Worm (Caenorhabditis elegans) whole organism, L2 larva: ENCODE results near the gene C04G6.4.
A peak's percentile ranks its signal among the peaks of the same experiment; 100 is the strongest.

Source experiments
- C34F6.9 ChIP-seq: fragments of 150-350 bp; optimal IDR thresholded peaks from 2 replicates; lab custom pipeline; 2014; ENCODE audit warnings: missing biosample characterization, missing genetic modification characterization
- F13H6.1 ChIP-seq: sonication (generic microtip); optimal IDR thresholded peaks from 2 replicates; lab custom pipeline; 2016; ENCODE audit warnings: missing genetic modification characterization, missing compliant biosample characterization
- R02D3.7 ChIP-seq: fragments of 150-350 bp; optimal IDR thresholded peaks from 2 replicates; lab custom pipeline; 2014; ENCODE audit warnings: missing biosample characterization, missing genetic modification characterization
- Y55F3AM.14 ChIP-seq: fragments of 200-800 bp; sonication (Bioruptor generic); optimal IDR thresholded peaks from 2 replicates; lab custom pipeline; 2018; ENCODE audit warnings: mild to moderate bottlenecking, missing genetic modification characterization, missing compliant biosample characterization
- ZK546.5 ChIP-seq: sonication (generic microtip); optimal IDR thresholded peaks from 2 replicates; lab custom pipeline; 2017; ENCODE audit warnings: missing biosample characterization, missing genetic modification characterization
- alr-1 ChIP-seq: fragments of 150-350 bp; optimal IDR thresholded peaks from 2 replicates; lab custom pipeline; 2014; ENCODE audit warnings: missing biosample characterization, missing genetic modification characterization
- aly-2 ChIP-seq: fragments of 150-350 bp; optimal IDR thresholded peaks from 2 replicates; lab custom pipeline; 2014; ENCODE audit warnings: missing biosample characterization, missing genetic modification characterization
- ama-1 ChIP-seq: fragments of 150-350 bp; optimal IDR thresholded peaks from 2 replicates; lab custom pipeline; 2018; ENCODE audit warnings: inconsistent platforms
- blmp-1 ChIP-seq: sonication (generic microtip); optimal IDR thresholded peaks from 2 replicates; lab custom pipeline; 2017; ENCODE audit warnings: missing genetic modification characterization, mild to moderate bottlenecking, missing compliant biosample characterization, antibody characterized with exemption, moderate library complexity; ENCODE audit not compliant: insufficient read depth
- ceh-16 ChIP-seq: fragments of 150-350 bp; optimal IDR thresholded peaks from 2 replicates; lab custom pipeline; 2014; ENCODE audit warnings: missing biosample characterization, missing genetic modification characterization
- ceh-82 ChIP-seq: fragments of 150-350 bp; optimal IDR thresholded peaks from 2 replicates; lab custom pipeline; 2014; ENCODE audit warnings: missing biosample characterization, missing genetic modification characterization
- crh-2 ChIP-seq: sonication (generic microtip); optimal IDR thresholded peaks from 2 replicates; lab custom pipeline; 2017; ENCODE audit warnings: missing biosample characterization, missing genetic modification characterization
- dmd-4 ChIP-seq: sonication (generic microtip); optimal IDR thresholded peaks from 2 replicates; lab custom pipeline; 2017; ENCODE audit warnings: missing biosample characterization, missing genetic modification characterization
- egl-27 ChIP-seq: sonication (generic microtip); optimal IDR thresholded peaks from 3 replicates; lab custom pipeline; 2017; ENCODE audit warnings: missing biosample characterization, missing genetic modification reagents, missing genetic modification characterization
- elt-1 ChIP-seq: fragments of 150-350 bp; optimal IDR thresholded peaks from 2 replicates; lab custom pipeline; 2014; ENCODE audit warnings: missing biosample characterization, missing genetic modification characterization
- elt-3 ChIP-seq: sonication (generic microtip); optimal IDR thresholded peaks from 2 replicates; lab custom pipeline; 2017; ENCODE audit warnings: missing biosample characterization, missing genetic modification characterization
- fos-1 ChIP-seq: fragments of 150-350 bp; optimal IDR thresholded peaks from 2 replicates; lab custom pipeline; 2014; ENCODE audit warnings: missing biosample characterization, missing genetic modification characterization
- gmeb-1 ChIP-seq: fragments of 150-350 bp; optimal IDR thresholded peaks from 2 replicates; lab custom pipeline; 2014; ENCODE audit warnings: missing biosample characterization, missing genetic modification characterization
- lin-11 ChIP-seq: fragments of 150-350 bp; sonication (generic microtip); optimal IDR thresholded peaks from 2 replicates; lab custom pipeline; 2014; ENCODE audit warnings: missing biosample characterization, missing genetic modification characterization, inconsistent platforms, mixed read lengths
- lin-13 ChIP-seq: fragments of 150-350 bp; optimal IDR thresholded peaks from 2 replicates; lab custom pipeline; 2014; ENCODE audit warnings: missing biosample characterization, missing genetic modification reagents, missing genetic modification characterization
- lin-39 ChIP-seq: fragments of 150-350 bp; optimal IDR thresholded peaks from 2 replicates; lab custom pipeline; 2014; ENCODE audit warnings: missing biosample characterization, missing genetic modification reagents, missing genetic modification characterization
- lsy-2 ChIP-seq, 2 experiments: fragments of 150-350 bp in 1 of 2; sonication (generic microtip) in 1 of 2; optimal IDR thresholded peaks; 2 replicates each; lab custom pipeline; 2014 to 2017; ENCODE audit warnings: missing biosample characterization in 2 of 2, missing genetic modification characterization in 2 of 2
- mab-5 ChIP-seq: fragments of 150-350 bp; optimal IDR thresholded peaks from 2 replicates; lab custom pipeline; 2014; ENCODE audit warnings: missing biosample characterization, missing genetic modification characterization
- mbf-1 ChIP-seq: sonication (generic microtip); optimal IDR thresholded peaks from 2 replicates; lab custom pipeline; 2017; ENCODE audit warnings: missing biosample characterization, missing genetic modification characterization
- mdl-1 ChIP-seq, 2 experiments: fragments of 150-350 bp in 1 of 2; sonication (generic microtip) in 1 of 2; optimal IDR thresholded peaks; 2 replicates each; lab custom pipeline; 2017; ENCODE audit warnings: missing biosample characterization in 2 of 2, missing genetic modification characterization in 2 of 2
- nhr-10 ChIP-seq: sonication (generic microtip); optimal IDR thresholded peaks from 2 replicates; lab custom pipeline; 2017; ENCODE audit warnings: missing biosample characterization, missing genetic modification characterization
- nhr-11 ChIP-seq: fragments of 150-350 bp; optimal IDR thresholded peaks from 2 replicates; lab custom pipeline; 2014; ENCODE audit warnings: missing biosample characterization, missing genetic modification characterization
- nhr-12 ChIP-seq: fragments of 150-350 bp; optimal IDR thresholded peaks from 2 replicates; lab custom pipeline; 2014; ENCODE audit warnings: missing biosample characterization, missing genetic modification characterization
- nhr-129 ChIP-seq: fragments of 150-350 bp; optimal IDR thresholded peaks from 2 replicates; lab custom pipeline; 2014; ENCODE audit warnings: missing biosample characterization, missing genetic modification characterization
- nhr-21 ChIP-seq: fragments of 150-350 bp; optimal IDR thresholded peaks from 2 replicates; lab custom pipeline; 2014; ENCODE audit warnings: missing biosample characterization, missing genetic modification characterization
- nhr-23 ChIP-seq: fragments of 150-350 bp; optimal IDR thresholded peaks from 2 replicates; lab custom pipeline; 2014; ENCODE audit warnings: missing biosample characterization, missing genetic modification reagents, missing genetic modification characterization
- nhr-237 ChIP-seq: fragments of 150-350 bp; optimal IDR thresholded peaks from 2 replicates; lab custom pipeline; 2014; ENCODE audit warnings: missing biosample characterization, missing genetic modification characterization
- nhr-25 ChIP-seq: fragments of 150-350 bp; sonication (generic microtip); optimal IDR thresholded peaks from 3 replicates; lab custom pipeline; 2014; ENCODE audit warnings: missing biosample characterization, missing genetic modification characterization
- nhr-6 ChIP-seq: fragments of 150-350 bp; optimal IDR thresholded peaks from 2 replicates; lab custom pipeline; 2014; ENCODE audit warnings: missing biosample characterization, missing genetic modification characterization
- nhr-77 ChIP-seq: fragments of 150-350 bp; optimal IDR thresholded peaks from 2 replicates; lab custom pipeline; 2014; ENCODE audit warnings: missing biosample characterization, missing genetic modification characterization
- peb-1 ChIP-seq: fragments of 150-350 bp; optimal IDR thresholded peaks from 2 replicates; lab custom pipeline; 2014; ENCODE audit warnings: missing biosample characterization, missing genetic modification characterization
- sem-4 ChIP-seq: fragments of 150-350 bp; optimal IDR thresholded peaks from 2 replicates; lab custom pipeline; 2014; ENCODE audit warnings: missing biosample characterization, missing genetic modification reagents, missing genetic modification characterization
- skn-1 ChIP-seq: sonication (generic microtip); optimal IDR thresholded peaks from 2 replicates; lab custom pipeline; 2017; ENCODE audit warnings: missing biosample characterization, missing genetic modification characterization
- sma-3 ChIP-seq: sonication (generic microtip); optimal IDR thresholded peaks from 2 replicates; lab custom pipeline; 2016; ENCODE audit warnings: missing genetic modification reagents, missing genetic modification characterization, missing compliant biosample characterization
- sma-9 ChIP-seq, 2 experiments: fragments of 150-350 bp in 1 of 2; sonication (generic microtip) in 1 of 2; optimal IDR thresholded peaks; 2 replicates each; lab custom pipeline; 2014 to 2016; ENCODE audit warnings: missing genetic modification characterization in 2 of 2, mild to moderate bottlenecking in 1 of 2, missing biosample characterization in 1 of 2, missing compliant biosample characterization in 1 of 2, missing genetic modification reagents in 1 of 2, moderate library complexity in 1 of 2
- snpc-4 ChIP-seq: fragments of 150-350 bp; optimal IDR thresholded peaks from 2 replicates; lab custom pipeline; 2014; ENCODE audit warnings: missing biosample characterization, missing genetic modification characterization
- unc-39 ChIP-seq: fragments of 150-350 bp; optimal IDR thresholded peaks from 2 replicates; lab custom pipeline; 2014; ENCODE audit warnings: missing biosample characterization, missing genetic modification characterization
- unc-55 ChIP-seq: fragments of 150-350 bp; sonication (generic microtip); optimal IDR thresholded peaks from 3 replicates; lab custom pipeline; 2014; ENCODE audit warnings: missing biosample characterization, missing genetic modification reagents, missing genetic modification characterization
- unc-62 ChIP-seq: fragments of 150-350 bp; optimal IDR thresholded peaks from 2 replicates; lab custom pipeline; 2014; ENCODE audit warnings: missing biosample characterization, missing genetic modification reagents, missing genetic modification characterization
- zag-1 ChIP-seq: fragments of 150-350 bp; optimal IDR thresholded peaks from 2 replicates; lab custom pipeline; 2014; ENCODE audit warnings: missing biosample characterization, missing genetic modification characterization
- ztf-1 ChIP-seq: fragments of 200-800 bp; sonication (Bioruptor generic); conservative IDR thresholded peaks from 2 replicates; pipeline ENCODE4 v1.3.6; 2022; ENCODE audit warnings: missing genetic modification characterization, missing compliant biosample characterization
- ztf-11 ChIP-seq: sonication (generic microtip); optimal IDR thresholded peaks from 2 replicates; lab custom pipeline; 2017; ENCODE audit warnings: missing biosample characterization, missing genetic modification characterization
- ztf-4 ChIP-seq: fragments of 150-350 bp; optimal IDR thresholded peaks from 2 replicates; lab custom pipeline; 2014; ENCODE audit warnings: missing biosample characterization, missing genetic modification characterization

Gene C04G6.4

DNA sequence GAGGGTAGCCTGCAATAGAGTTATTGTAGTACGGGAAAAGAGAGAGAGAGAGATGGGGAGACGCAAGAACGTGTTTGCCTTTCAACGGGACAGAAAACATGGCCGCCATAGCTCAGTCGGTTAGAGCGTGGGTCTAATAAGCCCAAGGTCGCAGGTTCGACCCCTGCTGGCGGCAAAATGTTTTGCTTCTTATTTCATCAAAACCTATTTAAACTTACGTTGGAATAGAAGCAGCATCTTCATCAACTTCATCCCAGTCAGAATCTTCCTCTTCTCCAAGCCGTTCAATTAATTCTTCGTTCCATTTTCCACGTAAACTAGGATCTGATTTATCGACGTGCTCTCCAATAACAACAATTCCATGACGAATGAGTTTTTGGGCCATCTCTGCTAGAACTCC lies 50.6 kb downstream of the C04G6.4 start:
- TF ChIP-seq mdl-1 (tag; optimal IDR thresholded peaks at IDR 0.05; lab: Kevin White, UChicago) (peak in 1 of 2 experiments; percentile 10), F13H6.1 (peak; percentile 70), dmd-4 (no peak), nhr-23 (tag; lab: Kevin White, UChicago) (no peak), unc-55 (GFP tag; lab: Kevin White, UChicago) (peak; percentile 55), sma-9 (GFP tag; optimal IDR thresholded peaks at IDR 0.05; lab: Kevin White, UChicago) (peak; percentile 26), sma-9 (tag; optimal IDR thresholded peaks at IDR 0.05; lab: Kevin White, UChicago) (no peak), gmeb-1 (tag; lab: Kevin White, UChicago) (peak; percentile 54), R02D3.7 (tag; lab: Kevin White, UChicago) (no peak), aly-2 (tag; lab: Kevin White, UChicago) (no peak), lin-11 (tag; lab: Kevin White, UChicago) (peak; percentile 11), lsy-2 (tag; optimal IDR thresholded peaks at IDR 0.05; lab: Kevin White, UChicago) (peak; percentile 32 to 59), fos-1 (tag; lab: Kevin White, UChicago) (peak; percentile 59), ama-1 (no peak), zag-1 (tag; lab: Kevin White, UChicago) (no peak), nhr-11 (tag; lab: Kevin White, UChicago) (no peak), sem-4 (tag; lab: Kevin White, UChicago) (no peak), unc-39 (tag; lab: Kevin White, UChicago) (no peak), ztf-4 (tag; lab: Kevin White, UChicago) (no peak), nhr-21 (tag; lab: Kevin White, UChicago) (peak; percentile 36), peb-1 (no peak), ceh-16 (peak; percentile 13), lin-39 (no peak), unc-62 (GFP tag; lab: Kevin White, UChicago) (no peak), ZK546.5 (tag; lab: Kevin White, UChicago) (no peak), snpc-4 (peak; percentile 7), nhr-12 (tag; lab: Kevin White, UChicago) (no peak), crh-2 (tag; lab: Kevin White, UChicago) (no peak), blmp-1 (no peak), ztf-11 (tag; lab: Kevin White, UChicago) (no peak), mab-5 (tag; lab: Kevin White, UChicago) (no peak), sma-3 (GFP tag; lab: Kevin White, UChicago) (peak; percentile 50), nhr-77 (tag; lab: Kevin White, UChicago) (no peak), elt-1 (tag; lab: Kevin White, UChicago) (no peak), C34F6.9 (tag; lab: Kevin White, UChicago) (peak; percentile 34), nhr-25 (tag; lab: Kevin White, UChicago) (peak; percentile 1), nhr-129 (tag; lab: Kevin White, UChicago) (peak; percentile 81), lin-13 (GFP tag; lab: Kevin White, UChicago) (peak; percentile 13), mbf-1 (no peak), ceh-82 (no peak), Y55F3AM.14 (GFP tag; lab: Kevin White, UChicago) (no peak), elt-3 (tag; lab: Kevin White, UChicago) (no peak), ztf-1 (no peak), nhr-237 (tag; lab: Kevin White, UChicago) (no peak), alr-1 (no peak), nhr-10 (tag; lab: Kevin White, UChicago) (no peak), egl-27 (peak; percentile 32), nhr-6 (tag; lab: Kevin White, UChicago) (no peak), skn-1 (no peak)
